Worm (Caenorhabditis elegans) whole organism, early embryonic: ENCODE data around the gene nrde-3.

Experiments used
- B0310.2 ChIP-seq: sonication (generic microtip); optimal IDR thresholded peaks from 2 replicates; lab custom pipeline; 2016; ENCODE audit warnings: mild to moderate bottlenecking, missing genetic modification characterization, missing compliant biosample characterization
- F13C5.2 ChIP-seq: sonication (generic microtip); optimal IDR thresholded peaks from 2 replicates; lab custom pipeline; 2017; ENCODE audit warnings: mild to moderate bottlenecking, missing genetic modification characterization, inconsistent platforms, missing compliant biosample characterization
- aly-1 ChIP-seq: sonication (generic microtip); optimal IDR thresholded peaks from 2 replicates; lab custom pipeline; 2016; ENCODE audit warnings: missing genetic modification characterization, missing compliant biosample characterization
- ama-1 ChIP-seq: fragments of 150-350 bp; optimal IDR thresholded peaks from 2 replicates; lab custom pipeline; 2014
- ceh-36 ChIP-seq: sonication (generic microtip); optimal IDR thresholded peaks from 2 replicates; lab custom pipeline; 2016; ENCODE audit warnings: missing genetic modification characterization, inconsistent platforms, missing compliant biosample characterization
- ets-7 ChIP-seq: sonication (generic microtip); optimal IDR thresholded peaks from 2 replicates; lab custom pipeline; 2016; ENCODE audit warnings: missing genotype, missing genetic modification characterization, missing compliant biosample characterization
- flt-1 ChIP-seq: fragments of 200-800 bp; sonication (Bioruptor generic); IDR thresholded peaks from 2 replicates; pipeline ENCODE4 v1.3.6; 2022; ENCODE audit warnings: missing genetic modification characterization, missing compliant biosample characterization
- hmbx-1 ChIP-seq: sonication (generic microtip); optimal IDR thresholded peaks from 2 replicates; lab custom pipeline; 2016; ENCODE audit warnings: mild to moderate bottlenecking, missing genetic modification characterization, missing compliant biosample characterization
- hmg-4 ChIP-seq: fragments of 200-800 bp; sonication (Bioruptor generic); optimal IDR thresholded peaks from 2 replicates; lab custom pipeline; 2018; ENCODE audit warnings: mild to moderate bottlenecking, missing genetic modification characterization, missing compliant biosample characterization
- scrt-1 ChIP-seq: fragments of 200-800 bp; sonication (Bioruptor generic); IDR thresholded peaks from 2 replicates; pipeline ENCODE4 v1.3.6; 2022; ENCODE audit warnings: missing genetic modification characterization, missing compliant biosample characterization
- sea-1 ChIP-seq: fragments of 200-800 bp; sonication (Bioruptor generic); conservative IDR thresholded peaks from 2 replicates; pipeline ENCODE4 v1.3.6; 2022; ENCODE audit warnings: missing genetic modification characterization, missing compliant biosample characterization
- tbx-11 ChIP-seq: fragments of 200-800 bp; sonication (Bioruptor generic); IDR thresholded peaks from 2 replicates; pipeline ENCODE4 v1.3.6; 2022; ENCODE audit warnings: missing genetic modification characterization, missing compliant biosample characterization
- tbx-37 ChIP-seq: fragments of 200-800 bp; sonication (Bioruptor generic); conservative IDR thresholded peaks from 2 replicates; pipeline ENCODE4 v1.3.6; 2022; ENCODE audit warnings: missing genetic modification reagents, missing genetic modification characterization, missing compliant biosample characterization
- tra-4 ChIP-seq: sonication (generic microtip); optimal IDR thresholded peaks from 2 replicates; lab custom pipeline; 2017; ENCODE audit warnings: missing genetic modification characterization, missing compliant biosample characterization

DNA sequence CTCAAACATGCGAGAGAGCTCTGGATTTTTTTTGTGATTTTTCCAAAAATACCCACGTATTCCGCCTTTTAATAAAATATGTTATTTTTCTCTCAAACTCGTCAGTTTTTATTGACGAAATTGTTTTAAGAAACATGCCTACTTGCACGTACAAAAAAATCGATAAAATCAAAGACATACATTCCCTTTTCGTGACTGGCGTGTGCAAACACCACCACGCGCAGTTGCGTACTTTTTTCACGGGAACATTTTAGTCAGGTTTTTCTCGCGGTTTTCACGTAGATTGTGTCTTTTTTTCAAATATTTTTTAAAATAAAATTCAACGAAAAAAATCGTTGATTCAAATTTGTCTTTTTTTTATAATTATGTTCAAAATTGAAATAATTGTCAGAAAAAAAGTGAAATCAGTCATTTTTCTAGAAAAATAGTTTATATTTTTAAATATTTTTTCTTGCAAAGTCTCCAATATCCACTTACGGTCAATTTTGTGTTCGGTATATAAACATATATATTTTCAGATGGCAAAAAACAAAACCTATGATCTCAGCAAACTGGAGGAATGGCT is 46.4 kb upstream of the nrde-3 start, which contains the start of gene M02E1.1:
- TF ChIP-seq ama-1 (lab: Kevin White, UChicago) (no peak), sea-1 (GFP tag; lab: Robert Waterston, UW) (no peak), tbx-37 (no peak), aly-1 (tag; lab: Kevin White, UChicago) (no peak), tra-4 (tag; lab: Kevin White, UChicago) (no peak), flt-1 (GFP tag; lab: Robert Waterston, UW) (no peak), ceh-36 (tag; lab: Kevin White, UChicago) (no peak), scrt-1 (GFP tag; lab: Robert Waterston, UW) (no peak), tbx-11 (GFP tag; lab: Robert Waterston, UW) (no peak), ets-7 (tag; lab: Kevin White, UChicago) (no peak), B0310.2 (no peak), hmg-4 (no peak), F13C5.2 (tag; lab: Kevin White, UChicago) (peak; percentile 2), hmbx-1 (tag; lab: Kevin White, UChicago) (no peak)
